Worm (Caenorhabditis elegans) whole organism, mixed stage, embryonic: ENCODE results near the gene T01D3.6.
A peak's percentile ranks its signal among the peaks of the same experiment; 100 is the strongest.

Experiments
- elt-1 ChIP-seq: sonication (generic microtip); optimal IDR thresholded peaks from 2 replicates; lab custom pipeline; 2017; ENCODE audit warnings: missing genetic modification characterization, mild to moderate bottlenecking, missing compliant biosample characterization, antibody characterized with exemption, moderate library complexity, borderline replicate concordance; ENCODE audit not compliant: insufficient read depth
- elt-3 ChIP-seq: fragments of 150-350 bp; optimal IDR thresholded peaks from 2 replicates; lab custom pipeline; 2014; ENCODE audit warnings: missing biosample characterization, missing genetic modification characterization
- ham-2 ChIP-seq: fragments of 200-800 bp; sonication (Bioruptor generic); optimal IDR thresholded peaks from 2 replicates; lab custom pipeline; 2018; ENCODE audit warnings: mild to moderate bottlenecking, missing genetic modification characterization, missing compliant biosample characterization
- hlh-1 ChIP-seq: fragments of 150-350 bp; optimal IDR thresholded peaks from 2 replicates; lab custom pipeline; 2014; ENCODE audit warnings: missing biosample characterization, missing genetic modification reagents, missing genetic modification characterization
- lin-13 ChIP-seq: fragments of 150-350 bp; optimal IDR thresholded peaks from 2 replicates; lab custom pipeline; 2014; ENCODE audit warnings: missing biosample characterization, missing genetic modification characterization
- lsy-2 ChIP-seq: fragments of 150-350 bp; optimal IDR thresholded peaks from 2 replicates; lab custom pipeline; 2014; ENCODE audit warnings: missing biosample characterization, missing genetic modification characterization
- nhr-12 ChIP-seq: fragments of 150-350 bp; optimal IDR thresholded peaks from 2 replicates; lab custom pipeline; 2014; ENCODE audit warnings: missing biosample characterization, missing genetic modification characterization
- snpc-4 ChIP-seq: fragments of 150-350 bp; optimal IDR thresholded peaks from 2 replicates; lab custom pipeline; 2014; ENCODE audit warnings: missing biosample characterization, missing genetic modification characterization
- zip-8 ChIP-seq: fragments of 150-350 bp; optimal IDR thresholded peaks from 2 replicates; lab custom pipeline; 2014; ENCODE audit warnings: missing biosample characterization, missing genetic modification characterization
- ztf-11 ChIP-seq: fragments of 150-350 bp; optimal IDR thresholded peaks from 2 replicates; lab custom pipeline; 2014; ENCODE audit warnings: missing biosample characterization, missing genetic modification characterization

DNA sequence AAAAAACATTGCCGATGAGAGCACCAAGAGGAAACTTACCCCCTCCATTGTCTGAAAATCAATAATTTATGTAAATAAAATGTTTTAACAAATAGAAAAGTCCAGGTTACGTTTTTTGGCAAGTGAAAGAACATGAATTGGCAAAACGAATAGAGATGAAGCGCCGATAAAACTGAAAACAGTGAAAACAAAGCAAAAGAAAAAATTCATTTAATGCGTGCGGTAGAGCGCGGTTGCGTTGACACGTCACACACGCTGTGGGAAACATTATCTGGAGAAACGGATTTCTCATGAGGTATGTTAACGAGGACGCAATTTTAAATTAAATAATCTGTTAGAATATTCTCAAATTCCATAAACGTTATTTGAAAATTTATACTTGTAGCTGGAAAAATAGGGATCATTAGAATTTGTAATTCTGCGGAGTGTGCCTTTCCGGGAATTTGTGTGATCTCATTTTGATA, 1.4 kb upstream of the T01D3.6 start, which contains the start of gene zipt-9:
- TF ChIP-seq lsy-2 (tag; lab: Kevin White, UChicago) (peak; percentile 68), snpc-4 (tag; lab: Kevin White, UChicago) (no peak), ham-2 (no peak), elt-1 (tag; lab: Kevin White, UChicago) (peak; percentile 6), ztf-11 (no peak), nhr-12 (tag; lab: Kevin White, UChicago) (no peak), zip-8 (tag; lab: Kevin White, UChicago) (no peak), elt-3 (no peak), lin-13 (tag; lab: Kevin White, UChicago) (peak; percentile 64), hlh-1 (tag; lab: Kevin White, UChicago) (no peak)
